Fruit fly (Drosophila melanogaster): ENCODE data around the gene eater.

eater gene

DNA sequence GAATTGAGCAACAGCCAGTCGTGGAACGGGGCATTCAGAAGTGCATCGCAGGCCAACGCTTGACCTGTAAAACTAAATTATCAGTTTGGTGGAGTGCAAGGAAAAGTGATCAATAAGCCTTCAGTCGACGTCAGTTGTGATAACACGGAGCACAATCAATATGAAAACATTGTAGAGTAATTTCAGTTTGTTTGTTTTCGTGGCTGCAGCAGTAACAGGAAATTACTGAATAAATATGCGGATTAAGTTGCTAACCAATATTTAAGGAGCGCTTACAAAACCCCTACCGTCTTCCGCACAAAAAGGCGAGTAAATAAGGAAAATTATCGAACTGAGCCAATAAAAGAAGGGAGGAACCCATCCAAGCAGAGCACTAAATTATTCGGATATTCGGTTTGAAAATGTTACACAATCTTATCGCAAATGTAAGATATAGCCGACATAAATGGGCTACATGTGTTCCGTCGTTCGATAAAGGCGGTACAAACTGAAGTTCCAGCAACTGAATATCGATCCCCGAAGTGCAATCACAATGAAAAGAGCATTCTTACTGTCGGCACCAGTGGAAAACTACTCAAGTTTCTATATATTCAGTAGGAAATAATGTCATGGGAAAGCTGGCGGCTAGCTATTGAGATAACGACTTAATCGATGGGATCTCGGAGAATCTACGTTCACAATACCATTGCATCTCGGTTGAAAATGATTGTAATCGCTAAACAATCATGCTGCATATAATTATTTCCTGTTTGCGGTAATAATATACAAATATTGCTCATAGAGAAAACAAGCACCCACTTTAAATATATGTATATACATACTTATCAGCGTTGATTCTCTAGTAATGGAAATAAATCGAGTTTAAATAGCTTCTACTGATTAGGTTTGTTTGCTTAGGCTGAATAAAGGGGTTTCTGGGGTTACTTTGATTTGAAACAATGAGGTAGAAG, 36.5 kb upstream of the eater start (continued):
- peak in 1 of 2 experiments; percentile 9 for TF ChIP-seq crp (GFP tag; optimal IDR thresholded peaks at IDR 0.05)
- TF ChIP-seq Doc2 (GFP tag; IDR thresholded peaks at IDR 0.05) = no peak
- no peak for TF ChIP-seq CG3726 (GFP tag; IDR thresholded peaks at IDR 0.05)
- TF ChIP-seq CG1647 (GFP tag; optimal IDR thresholded peaks at IDR 0.05) = peak; percentile 33
- TF ChIP-seq Dek (tag; optimal IDR thresholded peaks at IDR 0.05) = peak; percentile 28
- 0 out of 3 replicates have a peak, but pooled peaks have one; percentile 24 for TF ChIP-seq CG11695 (GFP tag; IDR thresholded peaks at IDR 0.05)
- no peak for TF ChIP-seq H15 (GFP tag; IDR thresholded peaks at IDR 0.05)
- TF ChIP-seq CG30020 (tag; optimal IDR thresholded peaks at IDR 0.05) = no peak
- peak; percentile 59 for TF ChIP-seq CG2712 (tag; optimal IDR thresholded peaks at IDR 0.05)
- no peak for TF ChIP-seq Fer2 (tag; optimal IDR thresholded peaks at IDR 0.05)
- peak; percentile 95 for TF ChIP-seq sens (GFP tag)
- peak; percentile 69 for TF ChIP-seq HHEX (GFP tag; optimal IDR thresholded peaks at IDR 0.05)
- TF ChIP-seq onecut (GFP tag; IDR thresholded peaks at IDR 0.05) = peak; percentile 73
- TF ChIP-seq Kr (GFP tag; optimal IDR thresholded peaks at IDR 0.05) = peak; percentile 91
- no peak for TF ChIP-seq ash1 (GFP tag; optimal IDR thresholded peaks at IDR 0.05)
- TF ChIP-seq Vsx1 (GFP tag; optimal IDR thresholded peaks at IDR 0.05) = peak; percentile 89
- TF ChIP-seq CG7786 (GFP tag; optimal IDR thresholded peaks at IDR 0.05) = peak; percentile 29
- peak; percentile 69 for TF ChIP-seq CG8359 (GFP tag; optimal IDR thresholded peaks at IDR 0.05; ENCODE audit: borderline replicate concordance)
- no peak for TF ChIP-seq tna (GFP tag; IDR thresholded peaks at IDR 0.05; ENCODE audit: partially characterized antibody)
- TF ChIP-seq CG15601 (tag; optimal IDR thresholded peaks at IDR 0.05) = peak; percentile 77
- no peak for TF ChIP-seq Dref (GFP tag; IDR thresholded peaks at IDR 0.05)
- peak; percentile 37; the same call in 1 of the 2 replicates for TF ChIP-seq CG11247 (GFP tag; IDR thresholded peaks at IDR 0.05)
- no peak for TF ChIP-seq CG14860 (GFP tag; IDR thresholded peaks at IDR 0.05; ENCODE audit: partially characterized antibody)
- TF ChIP-seq pros (GFP tag; optimal IDR thresholded peaks at IDR 0.05) = no peak
- no peak for TF ChIP-seq inv (GFP tag; IDR thresholded peaks at IDR 0.05; ENCODE audit: partially characterized antibody)
- no peak for TF ChIP-seq CG11085 (GFP tag; IDR thresholded peaks at IDR 0.05)
- 0 out of 2 replicates have a peak, but pooled peaks have one; percentile 28 for TF ChIP-seq Oaz (GFP tag; IDR thresholded peaks at IDR 0.05)
- TF ChIP-seq lola (GFP tag; optimal IDR thresholded peaks at IDR 0.05) = peak in 1 of 3 experiments; percentile 72
- no peak for TF ChIP-seq sisA (GFP tag; IDR thresholded peaks at IDR 0.05)
- TF ChIP-seq CG2889 (GFP tag; IDR thresholded peaks at IDR 0.05) = no peak
- TF ChIP-seq ewg (GFP tag; optimal IDR thresholded peaks at IDR 0.05) = peak; percentile 35
- TF ChIP-seq bab2 (GFP tag; optimal IDR thresholded peaks at IDR 0.05) = peak; percentile 70
- no peak for TF ChIP-seq fru (optimal IDR thresholded peaks at IDR 0.05)
- no peak for TF ChIP-seq Scr (GFP tag; IDR thresholded peaks at IDR 0.05; ENCODE audit: partially characterized antibody)
- no peak for TF ChIP-seq CG6654 (GFP tag; optimal IDR thresholded peaks at IDR 0.05)
- TF ChIP-seq CG5180 (GFP tag; optimal IDR thresholded peaks at IDR 0.05) = peak; percentile 69
- no peak for TF ChIP-seq hbn (GFP tag; IDR thresholded peaks at IDR 0.05; ENCODE audit: partially characterized antibody)
- peak; percentile 56 for TF ChIP-seq btn (GFP tag; optimal IDR thresholded peaks at IDR 0.05)
- TF ChIP-seq ems (GFP tag; optimal IDR thresholded peaks at IDR 0.05) = peak; percentile 32
- TF ChIP-seq CG1832 (GFP tag; optimal IDR thresholded peaks at IDR 0.05) = no peak
- TF ChIP-seq CG15073 (GFP tag; optimal IDR thresholded peaks at IDR 0.05) = no peak
- no peak for TF ChIP-seq Adf1 (GFP tag; IDR thresholded peaks at IDR 0.05)
- peak; percentile 71 for TF ChIP-seq Sox100B (GFP tag; optimal IDR thresholded peaks at IDR 0.05)
- TF ChIP-seq CG12659 (GFP tag; optimal IDR thresholded peaks at IDR 0.05) = peak; percentile 46
- no peak for TF ChIP-seq CG9932 (GFP tag; IDR thresholded peaks at IDR 0.05)
- no peak for TF ChIP-seq yki (optimal IDR thresholded peaks at IDR 0.05)
- peak; percentile 48; the same call in 1 of the 3 replicates for TF ChIP-seq tgo (GFP tag; IDR thresholded peaks at IDR 0.05)
- no peak for TF ChIP-seq Lpt (GFP tag; optimal IDR thresholded peaks at IDR 0.05)
